Fruit fly (Drosophila melanogaster): ENCODE measurements around the gene CG8003.

The CG8003 gene

dm6 chr3L:10656451-10657198, 4.7 kb upstream of the CG8003 start (continued):
- TF ChIP-seq CG2889 (GFP tag; IDR thresholded peaks at IDR 0.05) = no peak
- TF ChIP-seq CG9817 (tag; optimal IDR thresholded peaks at IDR 0.05) = peak; percentile 45
- TF ChIP-seq CG17829 (tag; optimal IDR thresholded peaks at IDR 0.05) = peak; percentile 14
- peak; percentile 81 for TF ChIP-seq caup (GFP tag; optimal IDR thresholded peaks at IDR 0.05; ENCODE audit: severe bottlenecking)
- TF ChIP-seq CG7928 (GFP tag; optimal IDR thresholded peaks at IDR 0.05) = no peak
- no peak for TF ChIP-seq CG13287 (GFP tag; IDR thresholded peaks at IDR 0.05; ENCODE audit: partially characterized antibody)

dm6 chr3L:10657311-10657710, 4.0 kb upstream of the CG8003 start:
- TF ChIP-seq esg (GFP tag; conservative IDR thresholded peaks at IDR 0.05) (no peak), shn (GFP tag; optimal IDR thresholded peaks at IDR 0.05) (no peak), Ets65A (GFP tag) (peak; percentile 80), Bgb (GFP tag; IDR thresholded peaks at IDR 0.05; ENCODE audit: partially characterized antibody) (0 out of 2 replicates have a peak, but pooled peaks have one; percentile 14), CG43689 (GFP tag; IDR thresholded peaks at IDR 0.05) (0 out of 2 replicates have a peak, but pooled peaks have one; percentile 9), crol (GFP tag; IDR thresholded peaks at IDR 0.05) (peak; percentile 11; the same call in 1 of the 2 replicates), kay (GFP tag; optimal IDR thresholded peaks at IDR 0.05) (no peak), en (GFP tag; optimal IDR thresholded peaks at IDR 0.05) (no peak), CG17359 (tag; optimal IDR thresholded peaks at IDR 0.05) (no peak)

dm6 chr3L:10658362-10659127, 2.7 kb upstream of the CG8003 start:
- 0 out of 4 replicates have a peak, but pooled peaks have one; percentile 43 for TF ChIP-seq chinmo (GFP tag; IDR thresholded peaks at IDR 0.05; ENCODE audit: partially characterized antibody)
- TF ChIP-seq Blimp-1 (GFP tag; optimal IDR thresholded peaks at IDR 0.05) = no peak
- TF ChIP-seq Trl (optimal IDR thresholded peaks at IDR 0.05) = peak; percentile 56 to 73
- TF ChIP-seq Trl (GFP tag; optimal IDR thresholded peaks at IDR 0.05) = no peak
- TF ChIP-seq cwo (GFP tag; optimal IDR thresholded peaks at IDR 0.05) = peak; percentile 68
- TF ChIP-seq nom (GFP tag; optimal IDR thresholded peaks at IDR 0.05) = no peak
- TF ChIP-seq ara (GFP tag; IDR thresholded peaks at IDR 0.05) = no peak
- no peak for TF ChIP-seq grn (GFP tag; optimal IDR thresholded peaks at IDR 0.05)
- no peak for TF ChIP-seq CG1024 (GFP tag; IDR thresholded peaks at IDR 0.05)
- TF ChIP-seq CG12659 (GFP tag; optimal IDR thresholded peaks at IDR 0.05) = no peak
- TF ChIP-seq Tbp (GFP tag; optimal IDR thresholded peaks at IDR 0.05) = no peak
- TF ChIP-seq kah (GFP tag; optimal IDR thresholded peaks at IDR 0.05) = no peak
- peak; percentile 21 for TF ChIP-seq sug (tag; optimal IDR thresholded peaks at IDR 0.05)
- TF ChIP-seq aop (GFP tag; IDR thresholded peaks at IDR 0.05) = no peak
- TF ChIP-seq Oaz (GFP tag; IDR thresholded peaks at IDR 0.05) = no peak
- TF ChIP-seq chif (GFP tag; optimal IDR thresholded peaks at IDR 0.05) = no peak

dm6 chr3L:10659524-10659923, 1.8 kb upstream of the CG8003 start:
- TF ChIP-seq Med (GFP tag) (peak; percentile 29), sens-2 (GFP tag; IDR thresholded peaks at IDR 0.05) (no peak), Doc2 (GFP tag; IDR thresholded peaks at IDR 0.05) (no peak), CG17361 (GFP tag; IDR thresholded peaks at IDR 0.05) (0 out of 3 replicates have a peak, but pooled peaks have one; percentile 7), zfh1 (GFP tag; IDR thresholded peaks at IDR 0.05) (peak; percentile 5; the same call in 1 of the 3 replicates), cg (GFP tag; optimal IDR thresholded peaks at IDR 0.05) (peak; percentile 11), da (GFP tag; optimal IDR thresholded peaks at IDR 0.05) (peak; percentile 1), sima (GFP tag; optimal IDR thresholded peaks at IDR 0.05) (no peak), CG9876 (GFP tag; optimal IDR thresholded peaks at IDR 0.05) (no peak), ac (GFP tag; optimal IDR thresholded peaks at IDR 0.05) (peak; percentile 91), ranshi (GFP tag; IDR thresholded peaks at IDR 0.05) (0 out of 2 replicates have a peak, but pooled peaks have one; percentile 10), fd64A (GFP tag; optimal IDR thresholded peaks at IDR 0.05) (no peak), sens (GFP tag) (peak; percentile 19), CG6765 (GFP tag; optimal IDR thresholded peaks at IDR 0.05) (no peak), Nf-YA (GFP tag; IDR thresholded peaks at IDR 0.05) (0 out of 2 replicates have a peak, but pooled peaks have one; percentile 11)

Measured in whole organism, embryonic.